Worm (Caenorhabditis elegans) whole organism, young adult: Measurements from ENCODE around the gene npr-31.

ENCODE experiments used
- B0336.3 ChIP-seq: fragments of 200-800 bp; sonication (Bioruptor generic); IDR thresholded peaks from 2 replicates; pipeline ENCODE4 v1.3.6; 2022; ENCODE audit warnings: missing genetic modification characterization, missing compliant biosample characterization
- F52B5.7 ChIP-seq: sonication (generic microtip); optimal IDR thresholded peaks from 2 replicates; lab custom pipeline; 2016; ENCODE audit warnings: mild to moderate bottlenecking, missing genetic modification characterization, missing compliant biosample characterization
- Y53F4B.3 ChIP-seq: fragments of 200-800 bp; sonication (Bioruptor generic); IDR thresholded peaks from 2 replicates; pipeline ENCODE4 v1.3.6; 2022; ENCODE audit warnings: missing genetic modification reagents, missing genetic modification characterization, missing compliant biosample characterization
- Y56A3A.18 ChIP-seq: fragments of 200-800 bp; sonication (Bioruptor generic); IDR thresholded peaks from 2 replicates; pipeline ENCODE4 v1.3.6; 2022; ENCODE audit warnings: missing genetic modification reagents, missing genetic modification characterization, missing compliant biosample characterization
- Y79H2A.3 ChIP-seq: fragments of 200-800 bp; sonication (Bioruptor generic); conservative IDR thresholded peaks from 2 replicates; pipeline ENCODE4 v1.3.6; 2022; ENCODE audit warnings: missing genetic modification reagents, missing genetic modification characterization, missing compliant biosample characterization
- Y95B8A.8 ChIP-seq: fragments of 200-800 bp; sonication (Bioruptor generic); IDR thresholded peaks from 2 replicates; pipeline ENCODE4 v1.3.6; 2022; ENCODE audit warnings: missing genetic modification reagents, missing genetic modification characterization, missing compliant biosample characterization
- ZK185.1 ChIP-seq: sonication (generic microtip); optimal IDR thresholded peaks from 2 replicates; lab custom pipeline; 2016; ENCODE audit warnings: mild to moderate bottlenecking, missing genetic modification characterization, missing compliant biosample characterization; ENCODE audit not compliant: poor library complexity, severe bottlenecking
- aptf-2 ChIP-seq: fragments of 200-800 bp; sonication (Bioruptor generic); conservative IDR thresholded peaks from 2 replicates; pipeline ENCODE4 v1.3.6; 2022; ENCODE audit warnings: missing genetic modification reagents, missing genetic modification characterization, missing compliant biosample characterization
- atf-7 ChIP-seq: sonication (generic microtip); optimal IDR thresholded peaks from 2 replicates; lab custom pipeline; 2017; ENCODE audit warnings: mild to moderate bottlenecking, missing genetic modification characterization, missing compliant biosample characterization
- attf-3 ChIP-seq: fragments of 200-800 bp; sonication (Bioruptor generic); conservative IDR thresholded peaks from 2 replicates; pipeline ENCODE4 v1.3.6; 2022; ENCODE audit warnings: missing genetic modification reagents, missing genetic modification characterization, missing compliant biosample characterization
- attf-6 ChIP-seq: fragments of 200-800 bp; sonication (Bioruptor generic); IDR thresholded peaks from 2 replicates; pipeline ENCODE4 v1.3.6; 2022; ENCODE audit warnings: missing genetic modification reagents, missing genetic modification characterization, missing compliant biosample characterization
- ceh-100 ChIP-seq: fragments of 200-800 bp; sonication (Bioruptor generic); IDR thresholded peaks from 2 replicates; pipeline ENCODE4 v1.3.6; 2022; ENCODE audit warnings: missing genetic modification reagents, missing genetic modification characterization, missing compliant biosample characterization
- ceh-40 ChIP-seq: fragments of 200-800 bp; sonication (Bioruptor generic); IDR thresholded peaks from 2 replicates; pipeline ENCODE4 v1.3.6; 2022; ENCODE audit warnings: missing genetic modification characterization, missing compliant biosample characterization
- dpff-1 ChIP-seq: sonication (generic microtip); optimal IDR thresholded peaks from 2 replicates; lab custom pipeline; 2017; ENCODE audit warnings: mild to moderate bottlenecking, missing genetic modification characterization, missing compliant biosample characterization
- dpl-1 ChIP-seq: fragments of 150-350 bp; optimal IDR thresholded peaks from 2 replicates; lab custom pipeline; 2014; ENCODE audit warnings: missing biosample characterization, missing genetic modification reagents, missing genetic modification characterization
- egl-18 ChIP-seq: fragments of 200-800 bp; sonication (Bioruptor generic); IDR thresholded peaks from 2 replicates; pipeline ENCODE4 v1.3.6; 2022; ENCODE audit warnings: missing genetic modification reagents, missing genetic modification characterization, missing compliant biosample characterization
- egrh-3 ChIP-seq: fragments of 200-800 bp; sonication (Bioruptor generic); IDR thresholded peaks from 2 replicates; pipeline ENCODE4 v1.3.6; 2022; ENCODE audit warnings: missing genetic modification reagents, missing genetic modification characterization, missing compliant biosample characterization
- ekl-4 ChIP-seq: fragments of 200-800 bp; sonication (Bioruptor generic); IDR thresholded peaks from 2 replicates; pipeline ENCODE4 v1.3.6; 2022; ENCODE audit warnings: missing genetic modification reagents, missing genetic modification characterization, missing compliant biosample characterization
- ets-4 ChIP-seq: fragments of 200-800 bp; sonication (Bioruptor generic); optimal IDR thresholded peaks from 2 replicates; lab custom pipeline; 2018; ENCODE audit warnings: mild to moderate bottlenecking, missing genetic modification characterization, missing compliant biosample characterization
- hlh-12 ChIP-seq: sonication (generic microtip); optimal IDR thresholded peaks from 2 replicates; lab custom pipeline; 2016; ENCODE audit warnings: missing genetic modification characterization, missing compliant biosample characterization
- let-526 ChIP-seq: fragments of 200-800 bp; sonication (Bioruptor generic); IDR thresholded peaks from 2 replicates; pipeline ENCODE4 v1.3.6; 2022; ENCODE audit warnings: missing genetic modification reagents, missing genetic modification characterization, missing compliant biosample characterization
- let-607 ChIP-seq, 2 experiments: fragments of 200-800 bp in 1 of 2; sonication (Bioruptor generic) in 1 of 2; sonication (generic microtip) in 1 of 2; optimal IDR thresholded peaks; 2 replicates each; lab custom pipeline; 2016 to 2018; ENCODE audit warnings: mild to moderate bottlenecking in 2 of 2, missing compliant biosample characterization in 2 of 2, missing genetic modification characterization in 2 of 2, moderate library complexity in 2 of 2, missing genotype in 1 of 2
- lin-26 ChIP-seq: fragments of 200-800 bp; sonication (Bioruptor generic); IDR thresholded peaks from 2 replicates; pipeline ENCODE4 v1.3.6; 2022; ENCODE audit warnings: missing genetic modification reagents, missing genetic modification characterization, missing compliant biosample characterization
- lin-40 ChIP-seq: sonication (generic microtip); optimal IDR thresholded peaks from 2 replicates; lab custom pipeline; 2016; ENCODE audit warnings: missing genetic modification characterization, mild to moderate bottlenecking, missing compliant biosample characterization, missing genotype, missing genetic modification reagents
- lin-54 ChIP-seq: fragments of 200-800 bp; sonication (Bioruptor generic); optimal IDR thresholded peaks from 2 replicates; lab custom pipeline; 2018; ENCODE audit warnings: mild to moderate bottlenecking, missing genetic modification characterization, missing compliant biosample characterization
- lir-1 ChIP-seq: fragments of 200-800 bp; sonication (Bioruptor generic); conservative IDR thresholded peaks from 2 replicates; pipeline ENCODE4 v1.3.6; 2022; ENCODE audit warnings: missing genetic modification reagents, missing genetic modification characterization, missing compliant biosample characterization
- lsy-27 ChIP-seq: sonication (generic microtip); optimal IDR thresholded peaks from 2 replicates; lab custom pipeline; 2017; ENCODE audit warnings: missing genetic modification characterization, mild to moderate bottlenecking, missing compliant biosample characterization, antibody characterized with exemption, missing genotype, borderline replicate concordance; ENCODE audit not compliant: insufficient read depth
- nfya-1 ChIP-seq: sonication (generic microtip); optimal IDR thresholded peaks from 2 replicates; lab custom pipeline; 2017; ENCODE audit warnings: antibody characterized with exemption, missing compliant biosample characterization, missing genetic modification characterization, borderline replicate concordance; ENCODE audit not compliant: insufficient read depth
- nfyb-1 ChIP-seq: fragments of 200-800 bp; sonication (Bioruptor generic); IDR thresholded peaks from 2 replicates; pipeline ENCODE4 v1.3.6; 2022; ENCODE audit warnings: missing genetic modification reagents, missing genetic modification characterization, missing compliant biosample characterization
- nhr-179 ChIP-seq: sonication (generic microtip); optimal IDR thresholded peaks from 2 replicates; lab custom pipeline; 2016; ENCODE audit warnings: mild to moderate bottlenecking, missing genetic modification characterization, missing compliant biosample characterization
- nhr-27 ChIP-seq: fragments of 200-800 bp; sonication (Bioruptor generic); optimal IDR thresholded peaks from 2 replicates; lab custom pipeline; 2018; ENCODE audit warnings: mild to moderate bottlenecking, missing genetic modification characterization, moderate library complexity, missing compliant biosample characterization
- nhr-80 ChIP-seq: sonication (generic microtip); optimal IDR thresholded peaks from 2 replicates; lab custom pipeline; 2016; ENCODE audit warnings: missing genetic modification characterization, missing compliant biosample characterization
- rcor-1 ChIP-seq: fragments of 200-800 bp; sonication (Bioruptor generic); IDR thresholded peaks from 2 replicates; pipeline ENCODE4 v1.3.6; 2022; ENCODE audit warnings: missing genetic modification reagents, missing genetic modification characterization, missing compliant biosample characterization
- rec-8 ChIP-seq, 2 experiments: sonication (generic microtip); optimal IDR thresholded peaks; 2 replicates each; lab custom pipeline; 2016; ENCODE audit warnings: mild to moderate bottlenecking in 2 of 2, missing genetic modification characterization in 2 of 2, missing genetic modification reagents in 2 of 2, missing genotype in 2 of 2, missing biosample characterization in 1 of 2, missing compliant biosample characterization in 1 of 2, moderate library complexity in 1 of 2
- repo-1 ChIP-seq: sonication (generic microtip); optimal IDR thresholded peaks from 2 replicates; lab custom pipeline; 2017; ENCODE audit warnings: mild to moderate bottlenecking, missing genetic modification characterization, missing compliant biosample characterization
- sdz-38 ChIP-seq: sonication (generic microtip); optimal IDR thresholded peaks from 2 replicates; lab custom pipeline; 2016; ENCODE audit warnings: missing genotype, missing genetic modification characterization, missing compliant biosample characterization
- sea-2 ChIP-seq: fragments of 200-800 bp; sonication (Bioruptor generic); IDR thresholded peaks from 2 replicates; pipeline ENCODE4 v1.3.6; 2022; ENCODE audit warnings: missing genetic modification characterization, missing compliant biosample characterization
- snpc-1.3 ChIP-seq: sonication (generic microtip); optimal IDR thresholded peaks from 2 replicates; lab custom pipeline; 2017; ENCODE audit warnings: missing genetic modification characterization, mild to moderate bottlenecking, missing compliant biosample characterization, antibody characterized with exemption, moderate library complexity, missing genotype, missing genetic modification reagents; ENCODE audit not compliant: insufficient read depth
- snpc-3.4 ChIP-seq: sonication (generic microtip); optimal IDR thresholded peaks from 2 replicates; lab custom pipeline; 2017; ENCODE audit warnings: missing genetic modification characterization, mild to moderate bottlenecking, missing compliant biosample characterization, antibody characterized with exemption, moderate library complexity, missing genotype, missing genetic modification reagents
- tlf-1 ChIP-seq: fragments of 200-800 bp; sonication (Bioruptor generic); optimal IDR thresholded peaks from 2 replicates; lab custom pipeline; 2018; ENCODE audit warnings: mild to moderate bottlenecking, missing genetic modification characterization, missing compliant biosample characterization
- unc-130 ChIP-seq: sonication (generic microtip); optimal IDR thresholded peaks from 2 replicates; lab custom pipeline; 2016; ENCODE audit warnings: missing genetic modification reagents, missing genetic modification characterization, missing compliant biosample characterization
- zim-3 ChIP-seq: sonication (generic microtip); optimal IDR thresholded peaks from 2 replicates; lab custom pipeline; 2017; ENCODE audit warnings: mild to moderate bottlenecking, missing genetic modification characterization, moderate library complexity, missing compliant biosample characterization
- ztf-22 ChIP-seq: fragments of 200-800 bp; sonication (Bioruptor generic); optimal IDR thresholded peaks from 2 replicates; lab custom pipeline; 2018; ENCODE audit warnings: mild to moderate bottlenecking, missing genetic modification characterization, moderate library complexity, missing compliant biosample characterization
- ztf-25 ChIP-seq: fragments of 200-800 bp; sonication (Bioruptor generic); IDR thresholded peaks from 2 replicates; pipeline ENCODE4 v1.3.6; 2022; ENCODE audit warnings: missing genetic modification reagents, missing genetic modification characterization, missing compliant biosample characterization
- ztf-28 ChIP-seq: fragments of 200-800 bp; sonication (Bioruptor generic); IDR thresholded peaks from 2 replicates; pipeline ENCODE4 v1.3.6; 2022; ENCODE audit warnings: missing genetic modification reagents, missing genetic modification characterization, missing compliant biosample characterization

npr-31 gene

ce11 chrII:7183493-7184272 is 39.3 kb downstream of the npr-31 start, which contains the start of gene pdl-1 (continued):
- TF ChIP-seq nhr-27 (peak; percentile 84), let-526 (GFP tag; lab: Robert Waterston, UW) (peak; percentile 39; the same call in 1 of the 2 replicates), egrh-3 (GFP tag; lab: Robert Waterston, UW) (peak; percentile 57), nhr-179 (tag; lab: Kevin White, UChicago) (peak; percentile 77), lin-40 (tag; lab: Kevin White, UChicago) (peak; percentile 72), rec-8 (tag; optimal IDR thresholded peaks at IDR 0.05; lab: Kevin White, UChicago) (peak; percentile 84 to 97), tlf-1 (GFP tag; lab: Kevin White, UChicago) (peak; percentile 39), ztf-28 (GFP tag; lab: Robert Waterston, UW) (peak; percentile 64; the same call in 1 of the 2 replicates), Y95B8A.8 (GFP tag; lab: Robert Waterston, UW) (peak; percentile 62; the same call in 1 of the 2 replicates), atf-7 (tag; lab: Kevin White, UChicago) (peak; percentile 85), sdz-38 (tag; lab: Kevin White, UChicago) (no peak), lsy-27 (tag; lab: Kevin White, UChicago) (peak; percentile 52), attf-6 (no peak; the same call in none of the 2 replicates), unc-130 (GFP tag; lab: Kevin White, UChicago) (peak; percentile 64), zim-3 (tag; lab: Kevin White, UChicago) (peak; percentile 86), ZK185.1 (tag; lab: Kevin White, UChicago) (peak; percentile 94), ceh-100 (peak; percentile 77), ztf-22 (GFP tag; lab: Kevin White, UChicago) (peak; percentile 44), hlh-12 (tag; lab: Kevin White, UChicago) (peak; percentile 84), snpc-3.4 (tag; lab: Kevin White, UChicago) (peak; percentile 87), F52B5.7 (peak; percentile 94), lin-54 (GFP tag; lab: Kevin White, UChicago) (peak; percentile 78), Y53F4B.3 (peak; percentile 68; the same call in 1 of the 2 replicates), let-607 (tag; optimal IDR thresholded peaks at IDR 0.05; lab: Kevin White, UChicago) (peak; percentile 28 to 30), sea-2 (GFP tag; lab: Robert Waterston, UW) (0 out of 2 replicates have a peak, but pooled peaks have one; percentile 80), attf-3 (GFP tag; lab: Robert Waterston, UW) (peak; percentile 71), snpc-1.3 (tag; lab: Kevin White, UChicago) (peak; percentile 89), ztf-25 (GFP tag; lab: Robert Waterston, UW) (peak; percentile 84; the same call in 1 of the 2 replicates), dpl-1 (GFP tag; lab: Kevin White, UChicago) (no peak), ekl-4 (GFP tag; lab: Robert Waterston, UW) (peak; percentile 88), ets-4 (GFP tag; lab: Kevin White, UChicago) (peak; percentile 62), aptf-2 (GFP tag; lab: Robert Waterston, UW) (peak; percentile 65), B0336.3 (no peak; the same call in 1 of the 2 replicates), Y56A3A.18 (peak; percentile 91), nfyb-1 (GFP tag; lab: Robert Waterston, UW) (peak; percentile 88), egl-18 (0 out of 2 replicates have a peak, but pooled peaks have one; percentile 46), ceh-40 (GFP tag; lab: Robert Waterston, UW) (peak; percentile 91), dpff-1 (tag; lab: Kevin White, UChicago) (peak; percentile 13), lin-26 (GFP tag; lab: Robert Waterston, UW) (peak; percentile 96), nhr-80 (peak; percentile 46), Y79H2A.3 (GFP tag; lab: Robert Waterston, UW) (peak; percentile 72; the same call in 1 of the 2 replicates), lir-1 (peak; percentile 71; the same call in 1 of the 2 replicates), repo-1 (tag; lab: Kevin White, UChicago) (peak; percentile 72), nfya-1 (tag; lab: Kevin White, UChicago) (no peak), rcor-1 (GFP tag; lab: Robert Waterston, UW) (peak; percentile 67)
